ENCODE assay signal across 1 worm cellular context in genomic region chrIV:4511259-4511890, ce11.
TF ChIP-seq lines count a peak whose summit lies in the region.

TSS of gene rfth-1 (minus strand) at chrIV:4511309.
TSS of gene ZK180.8 (minus strand) at chrIV:4511724.

TF ChIP-seq in whole organism, L4 larva, 104 proteins besides CTCF, POLR2A, EP300 and RAD21 (continued from another document):
- TF ChIP-seq F10B5.3 (tag; optimal IDR thresholded peaks at IDR 0.05; lab: Kevin White, UChicago) (no peak), lin-13 (GFP tag; optimal IDR thresholded peaks at IDR 0.05; lab: Kevin White, UChicago) (no peak)
TF ChIP-seq in whole organism, L4 larva: peak in this region for 8.
